Worm (Caenorhabditis elegans): ENCODE data around the gene fbxa-104.

The fbxa-104 gene

ce11 chrV:15443708-15444107 lies 20.2 kb upstream of the fbxa-104 start, which contains the start of gene T26H5.10:
TSS of gene T26H5.10 (minus strand) at chrV:15443808.
- TF ChIP-seq pes-1 (GFP tag; IDR thresholded peaks at IDR 0.05) (no peak), ama-1 (optimal IDR thresholded peaks at IDR 0.05) (no peak), tra-4 (tag; optimal IDR thresholded peaks at IDR 0.05) (no peak), F13C5.2 (tag; optimal IDR thresholded peaks at IDR 0.05) (no peak), tbx-11 (GFP tag; IDR thresholded peaks at IDR 0.05) (no peak)

- no peak for TF ChIP-seq ceh-13 (GFP tag; optimal IDR thresholded peaks at IDR 0.05)
- no peak for TF ChIP-seq sea-1 (GFP tag; conservative IDR thresholded peaks at IDR 0.05)
- no peak for TF ChIP-seq pes-1 (GFP tag; IDR thresholded peaks at IDR 0.05)
- no peak for TF ChIP-seq aly-1 (tag; optimal IDR thresholded peaks at IDR 0.05)
- no peak for TF ChIP-seq tra-4 (tag; optimal IDR thresholded peaks at IDR 0.05)
- TF ChIP-seq scrt-1 (GFP tag; IDR thresholded peaks at IDR 0.05) = no peak
- TF ChIP-seq tbx-11 (GFP tag; IDR thresholded peaks at IDR 0.05) = no peak
- TF ChIP-seq flt-1 (GFP tag; IDR thresholded peaks at IDR 0.05) = no peak
- TF ChIP-seq hmg-4 (GFP tag; optimal IDR thresholded peaks at IDR 0.05) = no peak
- no peak for TF ChIP-seq B0310.2 (tag; optimal IDR thresholded peaks at IDR 0.05)
- no peak for TF ChIP-seq hnd-1 (tag; optimal IDR thresholded peaks at IDR 0.05)
- no peak for TF ChIP-seq tbx-37 (GFP tag; conservative IDR thresholded peaks at IDR 0.05)
- TF ChIP-seq ama-1 (optimal IDR thresholded peaks at IDR 0.05) = no peak
- no peak for TF ChIP-seq ets-7 (tag; optimal IDR thresholded peaks at IDR 0.05)
- TF ChIP-seq hmbx-1 (tag; optimal IDR thresholded peaks at IDR 0.05) = no peak
- no peak for TF ChIP-seq F13C5.2 (tag; optimal IDR thresholded peaks at IDR 0.05)
- no peak for TF ChIP-seq ceh-36 (tag; optimal IDR thresholded peaks at IDR 0.05)
Observed at ce11 chrV:15442384-15442783, 18.9 kb upstream of the fbxa-104 start.

ce11 chrV:15436133-15436532 lies 12.7 kb upstream of the fbxa-104 start:
- TF ChIP-seq hmg-4 (GFP tag; optimal IDR thresholded peaks at IDR 0.05) (no peak), tbx-37 (GFP tag; conservative IDR thresholded peaks at IDR 0.05) (no peak), hmbx-1 (tag; optimal IDR thresholded peaks at IDR 0.05) (no peak), ama-1 (optimal IDR thresholded peaks at IDR 0.05) (no peak), ets-7 (tag; optimal IDR thresholded peaks at IDR 0.05) (no peak), ceh-36 (tag; optimal IDR thresholded peaks at IDR 0.05) (no peak), B0310.2 (tag; optimal IDR thresholded peaks at IDR 0.05) (no peak)

ce11 chrV:15434647-15435046 lies 11.2 kb upstream of the fbxa-104 start:
- TF ChIP-seq hnd-1 (tag; optimal IDR thresholded peaks at IDR 0.05) = no peak
- TF ChIP-seq flt-1 (GFP tag; IDR thresholded peaks at IDR 0.05) = no peak
- TF ChIP-seq F13C5.2 (tag; optimal IDR thresholded peaks at IDR 0.05) = no peak
- no peak for TF ChIP-seq tbx-11 (GFP tag; IDR thresholded peaks at IDR 0.05)
- TF ChIP-seq pes-1 (GFP tag; IDR thresholded peaks at IDR 0.05) = no peak

- no peak for TF ChIP-seq ama-1 (optimal IDR thresholded peaks at IDR 0.05)
- no peak for TF ChIP-seq ceh-13 (GFP tag; optimal IDR thresholded peaks at IDR 0.05)
- TF ChIP-seq hmbx-1 (tag; optimal IDR thresholded peaks at IDR 0.05) = no peak
- no peak for TF ChIP-seq ceh-36 (tag; optimal IDR thresholded peaks at IDR 0.05)
- no peak for TF ChIP-seq flt-1 (GFP tag; IDR thresholded peaks at IDR 0.05)
- no peak for TF ChIP-seq aly-1 (tag; optimal IDR thresholded peaks at IDR 0.05)
- TF ChIP-seq pes-1 (GFP tag; IDR thresholded peaks at IDR 0.05) = no peak
- TF ChIP-seq sea-1 (GFP tag; conservative IDR thresholded peaks at IDR 0.05) = no peak
- no peak for TF ChIP-seq tbx-37 (GFP tag; conservative IDR thresholded peaks at IDR 0.05)
- no peak for TF ChIP-seq hnd-1 (tag; optimal IDR thresholded peaks at IDR 0.05)
- TF ChIP-seq B0310.2 (tag; optimal IDR thresholded peaks at IDR 0.05) = no peak
- TF ChIP-seq hmg-4 (GFP tag; optimal IDR thresholded peaks at IDR 0.05) = no peak
- no peak for TF ChIP-seq F13C5.2 (tag; optimal IDR thresholded peaks at IDR 0.05)
- TF ChIP-seq tbx-11 (GFP tag; IDR thresholded peaks at IDR 0.05) = no peak
- no peak for TF ChIP-seq ets-7 (tag; optimal IDR thresholded peaks at IDR 0.05)
- TF ChIP-seq scrt-1 (GFP tag; IDR thresholded peaks at IDR 0.05) = no peak
Observed at ce11 chrV:15432457-15432856, 9.0 kb upstream of the fbxa-104 start, which contains the start of gene T26H5.8. TSS of gene T26H5.8 (minus strand) at chrV:15432726.

- TF ChIP-seq pes-1 (GFP tag; IDR thresholded peaks at IDR 0.05) (no peak), B0310.2 (tag; optimal IDR thresholded peaks at IDR 0.05) (no peak), hnd-1 (tag; optimal IDR thresholded peaks at IDR 0.05) (no peak), ceh-36 (tag; optimal IDR thresholded peaks at IDR 0.05) (no peak)
Observed at ce11 chrV:15431322-15432052, 8.0 kb upstream of the fbxa-104 start.

- no peak for TF ChIP-seq aly-1 (tag; optimal IDR thresholded peaks at IDR 0.05)
- no peak for TF ChIP-seq ama-1 (optimal IDR thresholded peaks at IDR 0.05)
- no peak for TF ChIP-seq hmg-4 (GFP tag; optimal IDR thresholded peaks at IDR 0.05)
- no peak for TF ChIP-seq tbx-11 (GFP tag; IDR thresholded peaks at IDR 0.05)
- TF ChIP-seq B0310.2 (tag; optimal IDR thresholded peaks at IDR 0.05) = no peak
- TF ChIP-seq ceh-13 (GFP tag; optimal IDR thresholded peaks at IDR 0.05) = no peak
- TF ChIP-seq hnd-1 (tag; optimal IDR thresholded peaks at IDR 0.05) = no peak
- TF ChIP-seq ets-7 (tag; optimal IDR thresholded peaks at IDR 0.05) = no peak
- no peak for TF ChIP-seq ceh-36 (tag; optimal IDR thresholded peaks at IDR 0.05)
- no peak for TF ChIP-seq pes-1 (GFP tag; IDR thresholded peaks at IDR 0.05)
- no peak for TF ChIP-seq tbx-37 (GFP tag; conservative IDR thresholded peaks at IDR 0.05)
- no peak for TF ChIP-seq scrt-1 (GFP tag; IDR thresholded peaks at IDR 0.05)
- TF ChIP-seq hmbx-1 (tag; optimal IDR thresholded peaks at IDR 0.05) = no peak
- no peak for TF ChIP-seq flt-1 (GFP tag; IDR thresholded peaks at IDR 0.05)
- TF ChIP-seq F13C5.2 (tag; optimal IDR thresholded peaks at IDR 0.05) = no peak
- TF ChIP-seq sea-1 (GFP tag; conservative IDR thresholded peaks at IDR 0.05) = no peak
Observed at ce11 chrV:15426944-15427343, 3.5 kb upstream of the fbxa-104 start, which contains the start of gene fbxa-209. TSS of gene fbxa-209 (minus strand) at chrV:15427044.

Measured in whole organism, early embryonic.